Fruit fly (Drosophila melanogaster): ENCODE results near the gene CG4678.
A peak's percentile ranks its signal among the peaks of the same experiment; 100 is the strongest.

Gene CG4678

DNA sequence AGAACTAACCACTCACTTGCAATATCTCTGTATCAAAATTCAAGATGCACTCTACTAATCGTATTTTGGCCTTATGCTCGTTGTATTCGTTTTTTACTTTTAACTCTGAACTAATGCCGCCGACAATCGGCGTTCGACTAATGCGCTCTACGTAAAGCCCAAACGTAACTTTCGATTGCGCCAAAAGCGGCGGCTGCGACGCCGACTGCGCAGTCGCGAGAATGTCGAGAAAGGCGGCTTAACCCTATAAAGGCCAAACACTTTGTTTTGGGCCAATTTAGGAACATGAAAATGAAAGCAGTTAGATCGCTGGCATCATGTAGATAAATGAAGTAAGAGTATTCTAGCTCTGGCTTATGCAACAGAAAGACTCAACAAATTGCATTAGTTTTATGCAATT, 23.0 kb upstream of the CG4678 start:
- TF ChIP-seq noc (tag; optimal IDR thresholded peaks at IDR 0.05) = no peak

- TF ChIP-seq noc (tag; optimal IDR thresholded peaks at IDR 0.05) = no peak
Measured at dm6 chrX:16674538-16674937, 21.4 kb upstream of the CG4678 start.

dm6 chrX:16676653-16677052, 19.3 kb upstream of the CG4678 start, which contains the start of gene CG13012:
TSS of gene CG13012 (minus strand) at chrX:16676753.
- TF ChIP-seq noc (tag; optimal IDR thresholded peaks at IDR 0.05) = no peak

dm6 chrX:16677163-16677562, 18.8 kb upstream of the CG4678 start:
- no peak for TF ChIP-seq noc (tag; optimal IDR thresholded peaks at IDR 0.05)

DNA sequence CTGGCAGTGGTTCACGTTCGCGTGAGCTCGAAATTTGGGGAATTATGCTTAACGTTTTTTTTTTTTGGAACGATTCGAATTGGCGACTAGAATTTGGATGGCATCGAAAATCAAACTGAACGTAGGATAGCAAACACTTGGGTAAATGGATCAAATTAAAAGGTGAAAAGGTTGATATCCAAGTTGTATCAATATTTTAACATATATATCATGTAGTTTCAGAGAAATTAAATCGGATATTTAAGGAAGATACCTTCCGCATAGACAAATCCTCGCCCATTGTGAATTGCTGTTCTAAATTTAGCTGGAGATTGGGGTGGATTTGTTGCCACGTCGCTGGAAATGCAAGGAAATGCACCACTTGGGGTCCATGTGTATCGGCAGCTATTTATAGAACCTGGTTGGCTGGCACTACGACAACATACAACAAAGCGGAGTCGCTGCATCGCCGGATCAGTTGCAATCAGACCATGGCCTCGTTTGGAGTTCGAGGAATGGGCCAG, 17.0 kb upstream of the CG4678 start, which contains the start of the genes CG13010 and sing:
Gene CG13010, minus strand, starts transcription at position 101 of the 503 bp plus-strand sequence.
Gene sing, plus strand, starts transcription at position 453 of the 503 bp plus-strand sequence.
- no peak for TF ChIP-seq noc (tag; optimal IDR thresholded peaks at IDR 0.05)

dm6 chrX:16683765-16684164, 12.2 kb upstream of the CG4678 start, which contains the start of gene Axs:
TSS of gene Axs (minus strand) at chrX:16683895.
- no peak for TF ChIP-seq noc (tag; optimal IDR thresholded peaks at IDR 0.05)

DNA sequence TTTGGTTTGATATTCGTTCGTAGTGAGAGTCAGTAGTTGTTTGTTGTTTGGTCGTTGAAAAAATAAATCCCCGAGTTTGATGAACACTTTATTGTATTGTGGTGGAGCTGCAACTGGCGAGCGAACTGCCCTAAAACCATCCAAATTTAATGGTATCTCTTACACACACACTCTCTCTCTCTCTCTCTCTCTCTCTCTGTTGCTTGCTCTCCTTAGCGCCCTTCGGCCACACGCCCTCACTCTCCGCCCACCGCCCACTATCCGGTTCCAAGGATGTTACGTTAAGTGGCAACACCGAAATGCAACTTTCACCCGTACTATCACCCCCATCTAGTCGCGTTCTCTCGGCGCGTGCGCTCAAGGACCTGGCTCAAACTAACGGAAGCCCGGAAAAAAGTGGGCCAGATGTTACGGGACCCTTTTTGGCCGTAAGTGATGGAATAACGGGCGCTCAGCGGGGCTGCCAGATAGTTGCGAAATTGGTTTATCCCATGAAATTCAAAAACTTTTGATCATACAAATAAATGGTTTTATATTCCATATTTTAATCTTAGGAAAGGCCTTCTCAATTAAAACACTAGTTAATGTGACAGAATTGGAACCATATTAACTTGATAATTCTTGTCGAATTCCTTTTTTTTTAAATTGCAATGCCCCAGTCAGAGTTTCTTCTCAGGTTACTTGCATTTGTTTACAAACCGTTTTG, 8.4 kb upstream of the CG4678 start:
- no peak for TF ChIP-seq noc (tag; optimal IDR thresholded peaks at IDR 0.05)

dm6 chrX:16688106-16688459, 7.8 kb upstream of the CG4678 start:
- no peak for TF ChIP-seq noc (tag; optimal IDR thresholded peaks at IDR 0.05)

- no peak for TF ChIP-seq noc (tag; optimal IDR thresholded peaks at IDR 0.05)
Measured at dm6 chrX:16689339-16689738, 6.6 kb upstream of the CG4678 start.

DNA sequence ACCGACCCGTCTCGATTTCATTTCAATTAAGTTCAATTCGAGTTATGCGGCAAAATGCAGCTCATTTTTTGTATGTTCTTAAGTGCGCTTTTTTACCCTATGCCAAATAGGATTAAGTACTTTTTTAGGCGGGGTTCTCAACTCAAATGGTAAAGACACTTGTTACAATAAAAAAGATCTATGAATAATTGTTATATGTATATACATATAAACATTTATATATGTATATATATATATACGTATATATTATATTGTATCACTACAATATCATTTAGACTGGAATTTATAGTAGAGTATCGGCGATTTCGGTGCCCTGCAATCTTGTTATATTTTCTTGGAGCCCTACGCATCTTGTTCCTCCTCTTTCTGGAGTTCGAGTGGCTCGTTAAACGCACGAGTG, 6.0 kb upstream of the CG4678 start:
- TF ChIP-seq noc (tag; optimal IDR thresholded peaks at IDR 0.05) = no peak

DNA sequence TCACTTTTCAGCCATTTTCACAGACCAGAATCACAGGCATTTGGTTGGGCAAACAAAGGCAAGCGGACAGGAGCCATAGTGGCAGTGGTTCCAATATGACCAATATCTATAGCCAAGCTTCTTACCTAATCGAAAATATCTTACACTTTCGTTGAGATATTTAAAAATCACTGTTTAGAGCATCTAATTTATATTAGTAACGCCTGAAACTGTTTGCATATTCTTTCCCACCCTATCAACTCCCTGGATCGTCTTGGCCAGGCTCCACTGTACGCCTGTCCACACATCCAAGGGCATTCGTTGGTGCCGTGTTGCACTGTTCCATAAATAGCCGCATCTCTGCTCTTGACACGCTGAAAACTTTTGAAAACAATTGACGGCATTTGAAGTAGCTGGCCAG, 5.4 kb upstream of the CG4678 start:
- TF ChIP-seq noc (tag; optimal IDR thresholded peaks at IDR 0.05) = no peak

dm6 chrX:16691440-16691839, 4.5 kb upstream of the CG4678 start:
- TF ChIP-seq noc (tag; optimal IDR thresholded peaks at IDR 0.05) = no peak

DNA sequence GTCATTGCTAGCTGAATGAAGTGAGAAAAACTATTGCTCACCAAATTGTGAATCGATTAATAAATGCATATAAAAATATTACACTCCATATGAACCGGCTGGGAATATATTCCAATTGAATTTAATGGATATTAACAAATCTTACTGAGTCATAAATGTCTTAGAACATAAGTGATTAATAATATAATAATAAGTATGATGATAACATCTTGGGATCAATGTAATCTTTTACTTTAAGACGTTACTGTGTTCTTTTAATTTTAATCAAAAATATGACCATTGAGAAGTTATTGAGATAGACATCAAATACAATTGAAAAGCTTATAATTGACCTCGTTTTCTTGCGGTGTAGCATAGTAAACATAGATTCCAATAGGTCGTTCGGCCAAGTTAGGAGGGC, 3.6 kb upstream of the CG4678 start:
- peak; percentile 70 for TF ChIP-seq noc (tag; optimal IDR thresholded peaks at IDR 0.05)

- TF ChIP-seq noc (tag; optimal IDR thresholded peaks at IDR 0.05) = no peak
Measured at dm6 chrX:16693805-16694387, 2.0 kb upstream of the CG4678 start.

DNA sequence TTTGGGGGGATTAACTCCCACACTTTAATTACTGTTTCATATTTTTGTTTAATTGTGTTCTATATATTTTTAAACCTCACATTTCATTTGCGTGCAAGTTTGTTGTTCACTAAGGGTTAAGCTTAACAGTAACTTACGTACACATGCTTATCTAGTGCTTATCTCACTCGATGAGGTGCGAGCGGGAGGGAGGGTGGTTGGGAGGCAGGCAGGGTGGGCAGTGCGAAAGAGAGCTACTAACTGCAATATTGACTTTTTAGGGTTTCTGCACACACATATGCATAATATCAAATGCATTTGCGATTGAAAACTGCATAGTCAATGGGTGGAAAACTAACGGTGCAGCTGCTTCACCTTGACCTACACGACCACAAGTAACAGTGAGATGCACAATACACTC, 1.5 kb upstream of the CG4678 start:
- no peak for TF ChIP-seq noc (tag; optimal IDR thresholded peaks at IDR 0.05)

DNA sequence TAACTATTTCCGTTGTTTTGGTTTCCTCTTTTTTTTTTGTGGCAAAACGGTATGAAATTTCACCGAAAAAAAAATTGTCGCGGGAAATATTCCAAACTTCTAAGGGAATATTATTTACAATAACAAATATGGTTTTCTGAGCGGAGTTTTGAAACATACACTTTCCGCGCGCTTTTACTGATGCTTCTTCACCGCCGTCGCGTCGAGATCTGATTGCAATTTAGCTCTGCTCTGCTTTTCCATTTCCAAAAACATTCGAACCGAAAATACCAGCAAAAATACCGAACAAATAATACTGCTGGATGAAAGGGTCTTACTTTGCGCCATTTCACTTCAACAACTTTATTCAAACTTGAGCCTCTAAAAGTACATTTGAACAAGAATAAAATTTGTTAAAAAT, 972 bp upstream of the CG4678 start, which contains the start of gene Septin4:
Gene Septin4, minus strand, starts transcription at position 215 of the 400 bp plus-strand sequence.
- TF ChIP-seq noc (tag; optimal IDR thresholded peaks at IDR 0.05) = no peak
